Fruit fly (Drosophila melanogaster): ENCODE data around the gene CG14961.

DNA sequence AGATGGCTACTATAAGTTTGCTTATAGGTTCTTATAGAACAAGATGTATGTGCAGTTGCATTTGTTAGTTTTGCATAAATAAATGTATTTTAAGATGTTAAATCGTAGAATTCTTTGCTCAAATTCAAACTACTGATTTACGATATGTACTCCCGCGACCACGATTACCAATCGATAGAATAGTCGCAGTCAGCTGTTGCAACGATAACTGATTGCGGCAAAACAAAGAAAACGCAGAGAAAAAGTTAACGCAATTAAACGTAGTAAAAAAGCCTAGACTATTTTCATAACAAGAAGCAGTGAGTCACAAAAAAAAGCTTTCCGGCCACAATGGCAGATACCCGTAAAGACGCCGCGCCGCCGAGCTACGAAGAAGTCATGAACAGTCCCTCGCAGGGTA, 46.7 kb downstream of the CG14961 start, which contains the start of gene CG12012:
- TF ChIP-seq psq (GFP tag; optimal IDR thresholded peaks at IDR 0.05) (no peak), Rel (GFP tag; optimal IDR thresholded peaks at IDR 0.05) (no peak), Rel (tag; optimal IDR thresholded peaks at IDR 0.05) (no peak), dl (GFP tag; optimal IDR thresholded peaks at IDR 0.05; ENCODE audit: insufficient read depth in 1 of 2, partially characterized antibody in 2 of 2) (no peak), foxo (GFP tag; optimal IDR thresholded peaks at IDR 0.05) (no peak), fru (GFP tag; optimal IDR thresholded peaks at IDR 0.05) (no peak), Hnf4 (GFP tag; optimal IDR thresholded peaks at IDR 0.05) (no peak), Hr78 (GFP tag; optimal IDR thresholded peaks at IDR 0.05) (no peak), Myc (optimal IDR thresholded peaks at IDR 0.05) (no peak), CrebA (GFP tag; optimal IDR thresholded peaks at IDR 0.05; ENCODE audit: borderline replicate concordance) (no peak), Sp1 (GFP tag; optimal IDR thresholded peaks at IDR 0.05) (no peak)

Data from whole organism, wandering third instar larva.